Worm (Caenorhabditis elegans) whole organism, midembryonic: Measurements from ENCODE around the gene dkf-2.

Source experiments
- T22C8.4 ChIP-seq: fragments of 200-800 bp; sonication (Bioruptor generic); IDR thresholded peaks from 2 replicates; pipeline ENCODE4 v1.3.6; 2022; ENCODE audit warnings: missing genetic modification characterization, missing compliant biosample characterization
- cog-1 ChIP-seq: sonication (generic microtip); optimal IDR thresholded peaks from 2 replicates; lab custom pipeline; 2016; ENCODE audit warnings: missing genetic modification characterization, missing compliant biosample characterization
- flt-1 ChIP-seq: fragments of 200-800 bp; sonication (Bioruptor generic); IDR thresholded peaks from 2 replicates; pipeline ENCODE4 v1.3.6; 2022; ENCODE audit warnings: missing genetic modification characterization, missing compliant biosample characterization
- klf-2 ChIP-seq: fragments of 200-800 bp; sonication (Bioruptor generic); conservative IDR thresholded peaks from 2 replicates; pipeline ENCODE4 v1.3.6; 2022; ENCODE audit warnings: missing genetic modification reagents, missing genetic modification characterization, missing compliant biosample characterization
- med-1 ChIP-seq: sonication (generic microtip); optimal IDR thresholded peaks from 2 replicates; lab custom pipeline; 2017; ENCODE audit warnings: missing genetic modification characterization, mild to moderate bottlenecking, missing compliant biosample characterization, antibody characterized with exemption, missing genetic modification reagents; ENCODE audit not compliant: insufficient read depth
- ref-1 ChIP-seq: fragments of 200-800 bp; sonication (Bioruptor generic); conservative IDR thresholded peaks from 2 replicates; pipeline ENCODE4 v1.3.6; 2022; ENCODE audit warnings: missing genetic modification reagents, missing genetic modification characterization, missing compliant biosample characterization
- tab-1 ChIP-seq: fragments of 200-800 bp; sonication (Bioruptor generic); IDR thresholded peaks from 2 replicates; pipeline ENCODE4 v1.3.6; 2022; ENCODE audit warnings: missing genetic modification characterization, missing compliant biosample characterization
- ztf-23 ChIP-seq: fragments of 200-800 bp; sonication (Bioruptor generic); IDR thresholded peaks from 2 replicates; pipeline ENCODE4 v1.3.6; 2022; ENCODE audit warnings: missing genetic modification reagents, missing genetic modification characterization, missing compliant biosample characterization
- ztf-29 ChIP-seq: fragments of 200-800 bp; sonication (Bioruptor generic); IDR thresholded peaks from 2 replicates; pipeline ENCODE4 v1.3.6; 2022; ENCODE audit warnings: missing genetic modification reagents, missing genetic modification characterization, missing compliant biosample characterization

Gene dkf-2

ce11 chrV:16811841-16812240 is 64.4 kb downstream of the dkf-2 start:
- no peak for TF ChIP-seq flt-1 (GFP tag; lab: Robert Waterston, UW)
- no peak for TF ChIP-seq klf-2
- no peak for TF ChIP-seq tab-1 (GFP tag; lab: Robert Waterston, UW)

ce11 chrV:16812371-16812770 is 64.9 kb downstream of the dkf-2 start:
- TF ChIP-seq med-1 (GFP tag; lab: Kevin White, UChicago) (no peak), cog-1 (tag; lab: Kevin White, UChicago) (no peak), tab-1 (GFP tag; lab: Robert Waterston, UW) (no peak), T22C8.4 (GFP tag; lab: Robert Waterston, UW) (no peak), ref-1 (GFP tag; lab: Robert Waterston, UW) (no peak), flt-1 (GFP tag; lab: Robert Waterston, UW) (no peak), ztf-23 (GFP tag; lab: Robert Waterston, UW) (no peak), klf-2 (no peak), ztf-29 (GFP tag; lab: Robert Waterston, UW) (no peak)

DNA sequence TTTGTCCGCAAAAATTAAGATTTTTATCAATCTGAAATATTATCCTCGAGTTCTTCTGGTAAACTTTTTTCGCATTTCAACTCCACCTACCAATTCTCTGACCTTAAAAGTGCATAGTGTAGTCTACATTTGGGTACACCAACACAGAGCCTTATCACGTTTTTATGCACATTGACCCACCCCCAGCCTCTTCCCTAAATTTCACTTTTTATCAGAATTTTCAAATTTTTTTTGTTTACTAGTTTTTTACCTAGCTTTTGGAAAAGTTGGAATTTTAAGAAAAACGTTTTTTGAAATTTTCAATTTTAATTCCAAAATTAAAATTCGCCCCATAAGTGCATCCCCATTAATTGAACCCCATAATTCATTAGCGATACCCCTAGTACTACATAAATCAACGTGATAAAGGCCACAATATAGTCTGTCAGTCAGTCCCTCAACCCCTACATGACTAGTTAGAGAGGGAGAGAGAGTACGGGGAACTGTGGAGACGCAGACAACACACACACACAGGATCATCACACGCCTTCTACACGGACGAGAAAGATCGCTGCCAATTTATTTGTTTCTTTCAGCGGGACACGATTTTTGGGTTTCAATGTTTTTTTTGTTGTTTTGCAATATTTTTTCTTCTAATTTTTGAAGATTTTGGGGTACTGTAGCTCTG is 67.3 kb downstream of the dkf-2 start:
- TF ChIP-seq tab-1 (GFP tag; lab: Robert Waterston, UW) (no peak), ref-1 (GFP tag; lab: Robert Waterston, UW) (no peak), T22C8.4 (GFP tag; lab: Robert Waterston, UW) (no peak)

ce11 chrV:16815261-16815660 is 67.8 kb downstream of the dkf-2 start, which contains the start of gene T20B3.1:
Gene T20B3.1, plus strand, starts transcription at chrV:16815561.
- TF ChIP-seq klf-2 (no peak), med-1 (GFP tag; lab: Kevin White, UChicago) (no peak), tab-1 (GFP tag; lab: Robert Waterston, UW) (no peak), ztf-23 (GFP tag; lab: Robert Waterston, UW) (no peak), ztf-29 (GFP tag; lab: Robert Waterston, UW) (no peak), ref-1 (GFP tag; lab: Robert Waterston, UW) (no peak), flt-1 (GFP tag; lab: Robert Waterston, UW) (no peak)

ce11 chrV:16816707-16817106 is 69.3 kb downstream of the dkf-2 start:
- TF ChIP-seq ref-1 (GFP tag; lab: Robert Waterston, UW) (no peak), tab-1 (GFP tag; lab: Robert Waterston, UW) (no peak), cog-1 (tag; lab: Kevin White, UChicago) (no peak), T22C8.4 (GFP tag; lab: Robert Waterston, UW) (no peak), flt-1 (GFP tag; lab: Robert Waterston, UW) (no peak), klf-2 (no peak), ztf-23 (GFP tag; lab: Robert Waterston, UW) (no peak), med-1 (GFP tag; lab: Kevin White, UChicago) (no peak), ztf-29 (GFP tag; lab: Robert Waterston, UW) (no peak)

DNA sequence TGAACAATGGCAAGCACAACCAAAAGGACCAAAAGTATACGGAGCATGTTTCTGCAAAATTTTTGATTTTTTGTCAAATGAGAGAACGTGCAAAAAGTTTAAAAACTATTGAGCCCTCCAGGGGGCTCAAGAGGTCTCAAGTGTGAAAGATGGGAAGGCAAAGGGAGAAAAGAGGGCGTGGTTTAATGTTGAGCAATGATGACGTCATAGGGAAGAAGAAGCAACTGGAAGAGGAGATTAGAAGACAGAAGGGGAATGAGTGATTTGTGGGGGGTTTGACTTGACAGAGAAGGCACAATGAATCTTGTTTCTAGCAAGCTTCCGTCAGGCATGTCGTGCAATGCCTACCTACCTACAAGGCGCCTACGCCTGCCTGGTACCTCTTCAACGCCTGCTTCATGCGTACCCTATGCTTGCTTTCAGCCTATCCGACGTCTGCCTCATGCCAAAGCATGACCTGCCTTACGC is 73.9 kb downstream of the dkf-2 start, which contains the start of gene T20B3.14:
Gene T20B3.14 (minus strand): TSS at position 51 of the 468 bp plus-strand sequence.
- TF ChIP-seq T22C8.4 (GFP tag; lab: Robert Waterston, UW) (no peak), cog-1 (tag; lab: Kevin White, UChicago) (no peak), tab-1 (GFP tag; lab: Robert Waterston, UW) (no peak), klf-2 (no peak), ztf-29 (GFP tag; lab: Robert Waterston, UW) (no peak), ref-1 (GFP tag; lab: Robert Waterston, UW) (no peak)

ce11 chrV:16827485-16827884 is 80.1 kb downstream of the dkf-2 start, which contains the start of gene srh-216:
Gene srh-216, minus strand, starts transcription at chrV:16827585.
- no peak for TF ChIP-seq T22C8.4 (GFP tag; lab: Robert Waterston, UW)

- TF ChIP-seq ztf-23 (GFP tag; lab: Robert Waterston, UW) = no peak
- TF ChIP-seq tab-1 (GFP tag; lab: Robert Waterston, UW) = no peak
- TF ChIP-seq flt-1 (GFP tag; lab: Robert Waterston, UW) = no peak
- TF ChIP-seq ref-1 (GFP tag; lab: Robert Waterston, UW) = no peak
- no peak for TF ChIP-seq cog-1 (tag; lab: Kevin White, UChicago)
- no peak for TF ChIP-seq klf-2
- TF ChIP-seq med-1 (GFP tag; lab: Kevin White, UChicago) = no peak
- no peak for TF ChIP-seq ztf-29 (GFP tag; lab: Robert Waterston, UW)
- no peak for TF ChIP-seq T22C8.4 (GFP tag; lab: Robert Waterston, UW)
These were observed 82.0 kb downstream of the dkf-2 start, which contains the start of gene srh-214 for ce11 chrV:16829396-16829795. Gene srh-214, minus strand, starts transcription at chrV:16829755.

ce11 chrV:16831310-16831709 is 83.9 kb downstream of the dkf-2 start:
- TF ChIP-seq med-1 (GFP tag; lab: Kevin White, UChicago) = no peak
- no peak for TF ChIP-seq flt-1 (GFP tag; lab: Robert Waterston, UW)
- no peak for TF ChIP-seq cog-1 (tag; lab: Kevin White, UChicago)
- no peak for TF ChIP-seq ztf-29 (GFP tag; lab: Robert Waterston, UW)
- no peak for TF ChIP-seq klf-2
- TF ChIP-seq ztf-23 (GFP tag; lab: Robert Waterston, UW) = no peak
- TF ChIP-seq T22C8.4 (GFP tag; lab: Robert Waterston, UW) = no peak
- no peak for TF ChIP-seq tab-1 (GFP tag; lab: Robert Waterston, UW)
- no peak for TF ChIP-seq ref-1 (GFP tag; lab: Robert Waterston, UW)

- TF ChIP-seq tab-1 (GFP tag; lab: Robert Waterston, UW) (no peak), med-1 (GFP tag; lab: Kevin White, UChicago) (no peak), ztf-23 (GFP tag; lab: Robert Waterston, UW) (no peak), T22C8.4 (GFP tag; lab: Robert Waterston, UW) (no peak), flt-1 (GFP tag; lab: Robert Waterston, UW) (no peak), cog-1 (tag; lab: Kevin White, UChicago) (no peak), ref-1 (GFP tag; lab: Robert Waterston, UW) (no peak), klf-2 (no peak), ztf-29 (GFP tag; lab: Robert Waterston, UW) (no peak)
These were observed 84.5 kb downstream of the dkf-2 start, which contains the start of gene srh-215 for ce11 chrV:16831921-16832320. Gene srh-215, minus strand, starts transcription at chrV:16832021.
